Worm (Caenorhabditis elegans): Measurements from ENCODE around the gene tbc-18.

DNA sequence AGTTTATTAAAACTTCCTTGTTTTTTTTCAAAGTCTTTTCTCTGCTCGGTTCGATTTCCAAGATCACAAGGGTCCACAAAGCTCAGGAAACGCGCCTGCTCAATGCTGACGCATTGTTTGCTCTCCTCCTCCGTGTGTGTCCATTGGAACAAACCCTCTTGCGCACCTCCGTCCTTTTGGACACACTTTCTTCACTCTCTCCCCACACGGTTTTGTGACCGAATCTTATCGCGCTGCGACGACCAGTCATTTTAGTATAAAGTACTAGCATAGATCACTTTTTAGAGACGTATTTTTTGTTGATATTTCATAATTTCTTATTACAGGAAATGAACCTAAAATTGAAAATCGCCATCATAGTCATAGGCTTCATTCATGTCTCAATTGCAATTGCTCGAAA lies 10.1 kb upstream of the tbc-18 start:
- TF ChIP-seq him-1 (tag; optimal IDR thresholded peaks at IDR 0.05), result no peak
- no peak for TF ChIP-seq pha-4 (tag; optimal IDR thresholded peaks at IDR 0.05)
- TF ChIP-seq zfh-2 (GFP tag; conservative IDR thresholded peaks at IDR 0.05), result no peak
- TF ChIP-seq sptf-2 (GFP tag; optimal IDR thresholded peaks at IDR 0.05), result no peak
- TF ChIP-seq ceh-100 (GFP tag; IDR thresholded peaks at IDR 0.05), result no peak
- TF ChIP-seq nfya-1 (tag; optimal IDR thresholded peaks at IDR 0.05; ENCODE audit: borderline replicate concordance, insufficient read depth), result no peak
- TF ChIP-seq lin-40 (tag; optimal IDR thresholded peaks at IDR 0.05), result peak; percentile 78
- no peak for TF ChIP-seq D2030.7 (GFP tag; IDR thresholded peaks at IDR 0.05)

Measured in whole organism, young adult.